Fruit fly (Drosophila melanogaster) whole organism, prepupa: ENCODE results near the gene CG9106.
A peak's percentile ranks its signal among the peaks of the same experiment; 100 is the strongest.

Source experiments
- CG10669 ChIP-seq: fragments of 200-800 bp; sonication (Bioruptor generic); optimal IDR thresholded peaks from 3 replicates; lab custom pipeline; 2018; ENCODE audit warnings: missing biosample characterization, mild to moderate bottlenecking, missing genetic modification characterization, moderate library complexity
- CG11294 ChIP-seq: fragments of 200-800 bp; sonication (Bioruptor generic); IDR thresholded peaks from 2 replicates; pipeline ENCODE4 v1.3.6; 2022; ENCODE audit warnings: missing biosample characterization, missing genetic modification characterization
- CG11902 ChIP-seq: fragments of 200-800 bp; sonication (Bioruptor generic); optimal IDR thresholded peaks from 3 replicates; lab custom pipeline; 2016; ENCODE audit warnings: missing biosample characterization, missing genetic modification characterization
- CG15336 ChIP-seq: fragments of 200-800 bp; sonication (Bioruptor generic); IDR thresholded peaks from 2 replicates; pipeline ENCODE4 v1.3.6; 2022; ENCODE audit warnings: missing biosample characterization, missing genetic modification characterization
- CG16779 ChIP-seq: fragments of 200-800 bp; sonication (Bioruptor generic); optimal IDR thresholded peaks from 3 replicates; lab custom pipeline; 2017; ENCODE audit warnings: missing biosample characterization, mild to moderate bottlenecking, missing genetic modification characterization
- CG3032 ChIP-seq: fragments of 200-800 bp; optimal IDR thresholded peaks from 2 replicates; lab custom pipeline; 2019; ENCODE audit warnings: missing biosample characterization, mild to moderate bottlenecking, missing genetic modification characterization, moderate library complexity
- CG31627 ChIP-seq: fragments of 200-800 bp; sonication (Bioruptor generic); optimal IDR thresholded peaks from 3 replicates; lab custom pipeline; 2016; ENCODE audit warnings: missing biosample characterization, missing genetic modification characterization
- CG3919 ChIP-seq: fragments of 200-800 bp; sonication (Bioruptor generic); optimal IDR thresholded peaks from 3 replicates; lab custom pipeline; 2016; ENCODE audit warnings: missing biosample characterization, missing genetic modification characterization
- CG6163 ChIP-seq: fragments of 200-800 bp; sonication (Bioruptor generic); IDR thresholded peaks from 3 replicates; pipeline ENCODE4 v1.3.6; 2022; ENCODE audit warnings: missing biosample characterization, missing genetic modification characterization
- CG6276 ChIP-seq: fragments of 200-800 bp; sonication (Bioruptor generic); optimal IDR thresholded peaks from 2 replicates; lab custom pipeline; 2017; ENCODE audit warnings: missing biosample characterization, mild to moderate bottlenecking, missing genetic modification characterization
- CG6792 ChIP-seq: fragments of 200-800 bp; sonication (Bioruptor generic); optimal IDR thresholded peaks from 3 replicates; lab custom pipeline; 2016; ENCODE audit warnings: missing biosample characterization, missing genetic modification characterization
- CG6854 ChIP-seq: fragments of 200-800 bp; sonication (Bioruptor generic); optimal IDR thresholded peaks from 2 replicates; lab custom pipeline; 2017; ENCODE audit warnings: missing biosample characterization, mild to moderate bottlenecking, missing genetic modification characterization
- CG8119 ChIP-seq: fragments of 200-800 bp; sonication (Bioruptor generic); IDR thresholded peaks from 3 replicates; pipeline ENCODE4 v1.3.6; 2022; ENCODE audit warnings: missing biosample characterization, missing genetic modification characterization
- CG8319 ChIP-seq: fragments of 200-800 bp; sonication (Bioruptor generic); optimal IDR thresholded peaks from 3 replicates; lab custom pipeline; 2016; ENCODE audit warnings: missing biosample characterization, missing genetic modification characterization
- CG8632 ChIP-seq: fragments of 200-800 bp; sonication (Bioruptor generic); optimal IDR thresholded peaks from 3 replicates; lab custom pipeline; 2016; ENCODE audit warnings: missing biosample characterization, missing genetic modification characterization
- Eip75B ChIP-seq: fragments of 200-800 bp; sonication (Bioruptor generic); optimal IDR thresholded peaks from 3 replicates; lab custom pipeline; 2016; ENCODE audit warnings: missing biosample characterization, missing genetic modification characterization
- Eip78C ChIP-seq: fragments of 200-800 bp; sonication (Bioruptor generic); peaks from one replicate; lab custom pipeline; 2016; ENCODE audit warnings: missing biosample characterization, missing genetic modification characterization
- Eip93F ChIP-seq: fragments of 200-800 bp; sonication (Bioruptor generic); optimal IDR thresholded peaks from 2 replicates; lab custom pipeline; 2016; ENCODE audit warnings: missing biosample characterization, mild to moderate bottlenecking, missing genetic modification characterization
- Ets21C ChIP-seq: fragments of 200-800 bp; sonication (Bioruptor generic); optimal IDR thresholded peaks from 3 replicates; lab custom pipeline; 2016; ENCODE audit warnings: missing biosample characterization, missing genetic modification characterization
- Ets96B ChIP-seq: fragments of 200-800 bp; optimal IDR thresholded peaks from 2 replicates; lab custom pipeline; 2019; ENCODE audit warnings: missing biosample characterization, mild to moderate bottlenecking, missing genetic modification characterization, moderate library complexity
- Gug ChIP-seq: fragments of 200-800 bp; sonication (Bioruptor generic); IDR thresholded peaks from 2 replicates; pipeline ENCODE4 v1.3.6; 2022; ENCODE audit warnings: missing biosample characterization, missing genetic modification characterization
- Hr38 ChIP-seq: sonication (Bioruptor generic); optimal IDR thresholded peaks from 2 replicates; lab custom pipeline; 2016; ENCODE audit warnings: missing biosample characterization, missing genetic modification characterization
- Hr39 ChIP-seq: fragments of 200-800 bp; sonication (Bioruptor generic); optimal IDR thresholded peaks from 2 replicates; lab custom pipeline; 2016; ENCODE audit warnings: missing biosample characterization, missing genetic modification characterization
- Hr4 ChIP-seq: fragments of 200-800 bp; sonication (Bioruptor generic); optimal IDR thresholded peaks from 3 replicates; lab custom pipeline; 2016; ENCODE audit warnings: missing biosample characterization, missing genetic modification characterization
- Lpt ChIP-seq: fragments of 200-800 bp; sonication (Bioruptor generic); optimal IDR thresholded peaks from 3 replicates; lab custom pipeline; 2016; ENCODE audit warnings: missing biosample characterization, missing genetic modification characterization
- Met ChIP-seq: fragments of 200-800 bp; sonication (Bioruptor generic); optimal IDR thresholded peaks from 3 replicates; lab custom pipeline; 2016; ENCODE audit warnings: missing biosample characterization, missing genetic modification characterization
- OdsH ChIP-seq: fragments of 200-800 bp; sonication (Bioruptor generic); optimal IDR thresholded peaks from 3 replicates; lab custom pipeline; 2016; ENCODE audit warnings: missing biosample characterization, missing genetic modification characterization
- Smox ChIP-seq: fragments of 200-800 bp; sonication (Bioruptor generic); optimal IDR thresholded peaks from 3 replicates; lab custom pipeline; 2016; ENCODE audit warnings: missing biosample characterization, missing genetic modification characterization
- Sox102F ChIP-seq: fragments of 200-800 bp; sonication (Bioruptor generic); optimal IDR thresholded peaks from 2 replicates; lab custom pipeline; 2016; ENCODE audit warnings: missing biosample characterization, mild to moderate bottlenecking, missing genetic modification characterization
- Sox14 ChIP-seq: fragments of 200-800 bp; sonication (Bioruptor generic); optimal IDR thresholded peaks from 3 replicates; lab custom pipeline; 2016; ENCODE audit warnings: missing biosample characterization, missing genetic modification characterization
- achi ChIP-seq: fragments of 200-800 bp; sonication (Bioruptor generic); optimal IDR thresholded peaks from 3 replicates; lab custom pipeline; 2016; ENCODE audit warnings: missing biosample characterization, missing genetic modification characterization
- cyc ChIP-seq: fragments of 200-800 bp; sonication (Bioruptor generic); optimal IDR thresholded peaks from 3 replicates; lab custom pipeline; 2016; ENCODE audit warnings: missing biosample characterization, missing genetic modification characterization
- dac ChIP-seq: fragments of 200-800 bp; sonication (Bioruptor generic); optimal IDR thresholded peaks from 2 replicates; lab custom pipeline; 2017; ENCODE audit warnings: missing biosample characterization, mild to moderate bottlenecking, missing genetic modification characterization
- dsx ChIP-seq: fragments of 200-800 bp; optimal IDR thresholded peaks from 3 replicates; lab custom pipeline; 2019; ENCODE audit warnings: missing biosample characterization, mild to moderate bottlenecking, missing genetic modification characterization, moderate library complexity; ENCODE audit not compliant: poor library complexity, severe bottlenecking
- eg ChIP-seq: fragments of 200-800 bp; sonication (Bioruptor generic); IDR thresholded peaks from 3 replicates; pipeline ENCODE4 v1.3.6; 2022; ENCODE audit warnings: missing biosample characterization, missing genetic modification characterization
- esn ChIP-seq: fragments of 200-800 bp; sonication (Bioruptor generic); optimal IDR thresholded peaks from 2 replicates; lab custom pipeline; 2016; ENCODE audit warnings: missing biosample characterization, mild to moderate bottlenecking, missing genetic modification characterization, moderate library complexity
- fd85E ChIP-seq: fragments of 200-800 bp; sonication (Bioruptor generic); optimal IDR thresholded peaks from 3 replicates; lab custom pipeline; 2016; ENCODE audit warnings: missing biosample characterization, missing genetic modification characterization
- fkh ChIP-seq: fragments of 200-800 bp; sonication (Bioruptor generic); optimal IDR thresholded peaks from 3 replicates; lab custom pipeline; 2017; ENCODE audit warnings: missing biosample characterization, mild to moderate bottlenecking, missing genetic modification characterization, moderate library complexity
- net ChIP-seq: fragments of 200-800 bp; sonication (Bioruptor generic); optimal IDR thresholded peaks from 3 replicates; lab custom pipeline; 2016; ENCODE audit warnings: missing biosample characterization, missing genetic modification characterization
- pdm3 ChIP-seq: fragments of 200-800 bp; sonication (Bioruptor generic); optimal IDR thresholded peaks from 3 replicates; lab custom pipeline; 2016; ENCODE audit warnings: missing biosample characterization, missing genetic modification characterization
- ss ChIP-seq, 2 experiments: fragments of 200-800 bp; sonication (Bioruptor generic); optimal IDR thresholded peaks; 2 replicates in 1 of 2; 3 replicates in 1 of 2; lab custom pipeline; 2017 to 2018; ENCODE audit warnings: mild to moderate bottlenecking in 2 of 2, missing biosample characterization in 2 of 2, missing genetic modification characterization in 2 of 2, moderate library complexity in 1 of 2
- svp ChIP-seq: fragments of 200-800 bp; sonication (Bioruptor generic); peaks from one replicate; lab custom pipeline; 2016; ENCODE audit warnings: missing biosample characterization, missing genetic modification characterization
- topi ChIP-seq: fragments of 200-800 bp; sonication (Bioruptor generic); optimal IDR thresholded peaks from 3 replicates; lab custom pipeline; 2016; ENCODE audit warnings: missing biosample characterization, missing genetic modification characterization
- vri ChIP-seq: fragments of 200-800 bp; sonication (Bioruptor generic); optimal IDR thresholded peaks from 3 replicates; lab custom pipeline; 2016; ENCODE audit warnings: missing biosample characterization, mild to moderate bottlenecking, missing genetic modification characterization

CG9106 gene

DNA sequence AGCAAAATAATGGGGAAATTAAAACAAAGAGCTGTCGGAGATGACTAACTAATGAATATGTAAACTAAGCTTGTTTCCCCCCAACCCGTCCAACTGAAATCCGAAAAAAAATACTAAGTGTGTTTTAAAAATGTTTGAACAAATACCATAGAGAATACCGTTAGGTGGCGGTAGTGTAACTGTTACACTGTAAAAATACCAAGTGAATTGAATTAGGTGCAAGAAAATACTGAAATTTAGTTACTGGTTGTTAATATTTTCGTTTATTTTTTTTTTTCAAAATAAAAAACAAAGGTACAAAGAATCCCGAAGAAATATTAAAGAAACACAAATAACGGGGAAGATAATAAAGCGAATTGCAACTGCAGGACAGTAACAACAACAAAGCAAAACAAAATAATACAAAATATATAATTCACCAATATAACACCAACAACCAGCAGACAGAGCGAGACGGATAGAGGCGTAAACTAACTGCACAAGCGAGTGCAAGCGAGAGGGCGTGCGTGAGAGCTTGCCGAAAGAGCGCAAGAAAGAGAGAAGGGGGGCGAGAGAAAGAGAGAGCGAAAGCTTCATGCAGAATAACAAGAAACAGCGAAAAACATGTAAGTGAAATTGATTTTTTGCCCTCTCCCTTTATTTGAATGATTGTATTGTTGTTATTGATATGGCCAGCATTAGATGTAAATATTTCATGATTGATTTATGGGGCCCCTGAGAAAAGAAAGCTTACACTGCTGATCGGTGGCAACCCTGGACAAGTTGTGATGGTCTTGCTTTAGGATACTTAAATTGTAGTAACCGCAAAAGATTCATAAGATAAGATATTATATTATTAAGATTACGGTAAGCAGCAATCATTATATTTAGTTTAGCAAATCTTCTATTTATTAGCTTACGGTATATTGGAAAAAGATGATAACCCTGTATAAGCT, 34.0 kb upstream of the CG9106 start:
- TF ChIP-seq Eip93F (GFP tag; lab: Kevin White, UChicago), result peak; percentile 75
- TF ChIP-seq Ets21C (GFP tag; lab: Kevin White, UChicago), result peak; percentile 4
- TF ChIP-seq dsx (GFP tag; lab: Kevin White, UChicago), result peak; percentile 63
- TF ChIP-seq svp (GFP tag; lab: Kevin White, UChicago), result peak; percentile 84
- peak; percentile 18 for TF ChIP-seq CG16779 (tag; lab: Kevin White, UChicago)
- no peak; the same call in 1 of the 2 replicates for TF ChIP-seq CG11294
- TF ChIP-seq fkh (GFP tag; lab: Kevin White, UChicago), result peak; percentile 29
- no peak for TF ChIP-seq Lpt
- TF ChIP-seq dac (GFP tag; lab: Kevin White, UChicago), result no peak
- no peak for TF ChIP-seq Ets96B (tag; lab: Kevin White, UChicago)
- no peak for TF ChIP-seq CG11902 (GFP tag; lab: Kevin White, UChicago)
- TF ChIP-seq Gug (GFP tag; lab: Robert Waterston, UW), result no peak
- no peak for TF ChIP-seq fd85E
- no peak for TF ChIP-seq achi
- peak; percentile 27 for TF ChIP-seq esn (GFP tag; lab: Kevin White, UChicago)
- no peak for TF ChIP-seq eg (GFP tag; lab: Robert Waterston, UW)
- TF ChIP-seq Hr38 (GFP tag; lab: Kevin White, UChicago), result no peak
- TF ChIP-seq CG8632 (GFP tag; lab: Kevin White, UChicago), result no peak
- peak; percentile 33; the same call in 1 of the 3 replicates for TF ChIP-seq CG6163
- TF ChIP-seq CG31627 (GFP tag; lab: Kevin White, UChicago), result no peak
- no peak for TF ChIP-seq pdm3 (GFP tag; lab: Kevin White, UChicago)
- peak; percentile 74 for TF ChIP-seq vri (GFP tag; lab: Kevin White, UChicago)
- TF ChIP-seq Hr4 (GFP tag; lab: Kevin White, UChicago), result peak; percentile 5
- TF ChIP-seq CG6792 (GFP tag; lab: Kevin White, UChicago), result peak; percentile 3
- no peak for TF ChIP-seq CG8319
- TF ChIP-seq ss (GFP tag; optimal IDR thresholded peaks at IDR 0.05; lab: Kevin White, UChicago), result peak in 1 of 2 experiments; percentile 51
- TF ChIP-seq topi (GFP tag; lab: Kevin White, UChicago), result no peak
- no peak for TF ChIP-seq Eip75B (GFP tag; lab: Kevin White, UChicago)
- TF ChIP-seq OdsH (GFP tag; lab: Kevin White, UChicago), result no peak
- TF ChIP-seq Sox14 (GFP tag; lab: Kevin White, UChicago), result peak; percentile 68
- TF ChIP-seq CG3919 (GFP tag; lab: Kevin White, UChicago), result peak; percentile 26
- TF ChIP-seq Sox102F (GFP tag; lab: Kevin White, UChicago), result peak; percentile 42
- no peak for TF ChIP-seq CG3032 (tag; lab: Kevin White, UChicago)
- peak; percentile 5 for TF ChIP-seq Smox
- peak; percentile 13 for TF ChIP-seq Hr39 (GFP tag; lab: Kevin White, UChicago)
- TF ChIP-seq CG10669, result peak; percentile 2
- TF ChIP-seq Eip78C (GFP tag; lab: Kevin White, UChicago), result peak; percentile 64
- TF ChIP-seq Met (GFP tag; lab: Kevin White, UChicago), result peak; percentile 28
- TF ChIP-seq net, result peak; percentile 32
- TF ChIP-seq cyc (GFP tag; lab: Kevin White, UChicago), result no peak
- TF ChIP-seq CG6276 (GFP tag; lab: Kevin White, UChicago), result peak; percentile 41
- TF ChIP-seq CG8119 (GFP tag; lab: Robert Waterston, UW), result 0 out of 3 replicates have a peak, but pooled peaks have one; percentile 26
- TF ChIP-seq CG15336 (GFP tag; lab: Robert Waterston, UW), result peak; percentile 24; the same call in 1 of the 2 replicates
- TF ChIP-seq CG6854 (GFP tag; lab: Kevin White, UChicago), result peak; percentile 47
